Fruit fly (Drosophila melanogaster) whole organism, prepupa: ENCODE data around the gene Cyp6d5.

Source experiments
- Blimp-1 ChIP-seq: fragments of 200-800 bp; sonication (Bioruptor generic); optimal IDR thresholded peaks from 3 replicates; lab custom pipeline; 2017; ENCODE audit warnings: missing biosample characterization, missing genetic modification characterization, mild to moderate bottlenecking, moderate library complexity, missing genetic modification reagents
- CG15336 ChIP-seq: fragments of 200-800 bp; sonication (Bioruptor generic); IDR thresholded peaks from 2 replicates; pipeline ENCODE4 v1.3.6; 2022; ENCODE audit warnings: missing biosample characterization, missing genetic modification characterization
- CG16779 ChIP-seq: fragments of 200-800 bp; sonication (Bioruptor generic); optimal IDR thresholded peaks from 3 replicates; lab custom pipeline; 2017; ENCODE audit warnings: missing biosample characterization, mild to moderate bottlenecking, missing genetic modification characterization
- CG3032 ChIP-seq: fragments of 200-800 bp; optimal IDR thresholded peaks from 2 replicates; lab custom pipeline; 2019; ENCODE audit warnings: missing biosample characterization, mild to moderate bottlenecking, missing genetic modification characterization, moderate library complexity
- CG31627 ChIP-seq: fragments of 200-800 bp; sonication (Bioruptor generic); optimal IDR thresholded peaks from 3 replicates; lab custom pipeline; 2016; ENCODE audit warnings: missing biosample characterization, missing genetic modification characterization
- CG34406 ChIP-seq: fragments of 200-800 bp; sonication (Bioruptor generic); optimal IDR thresholded peaks from 3 replicates; lab custom pipeline; 2016; ENCODE audit warnings: missing biosample characterization, missing genetic modification characterization
- CG3919 ChIP-seq: fragments of 200-800 bp; sonication (Bioruptor generic); optimal IDR thresholded peaks from 3 replicates; lab custom pipeline; 2016; ENCODE audit warnings: missing biosample characterization, missing genetic modification characterization
- CG6163 ChIP-seq: fragments of 200-800 bp; sonication (Bioruptor generic); IDR thresholded peaks from 3 replicates; pipeline ENCODE4 v1.3.6; 2022; ENCODE audit warnings: missing biosample characterization, missing genetic modification characterization
- CG6276 ChIP-seq: fragments of 200-800 bp; sonication (Bioruptor generic); optimal IDR thresholded peaks from 2 replicates; lab custom pipeline; 2017; ENCODE audit warnings: missing biosample characterization, mild to moderate bottlenecking, missing genetic modification characterization
- CG6792 ChIP-seq: fragments of 200-800 bp; sonication (Bioruptor generic); optimal IDR thresholded peaks from 3 replicates; lab custom pipeline; 2016; ENCODE audit warnings: missing biosample characterization, missing genetic modification characterization
- CG6854 ChIP-seq: fragments of 200-800 bp; sonication (Bioruptor generic); optimal IDR thresholded peaks from 2 replicates; lab custom pipeline; 2017; ENCODE audit warnings: missing biosample characterization, mild to moderate bottlenecking, missing genetic modification characterization
- CG7368 ChIP-seq: fragments of 200-800 bp; sonication (Bioruptor generic); optimal IDR thresholded peaks from 3 replicates; lab custom pipeline; 2016; ENCODE audit warnings: missing biosample characterization, missing genetic modification characterization
- CG8119 ChIP-seq: fragments of 200-800 bp; sonication (Bioruptor generic); IDR thresholded peaks from 3 replicates; pipeline ENCODE4 v1.3.6; 2022; ENCODE audit warnings: missing biosample characterization, missing genetic modification characterization
- CG8319 ChIP-seq: fragments of 200-800 bp; sonication (Bioruptor generic); optimal IDR thresholded peaks from 3 replicates; lab custom pipeline; 2016; ENCODE audit warnings: missing biosample characterization, missing genetic modification characterization
- CG8632 ChIP-seq: fragments of 200-800 bp; sonication (Bioruptor generic); optimal IDR thresholded peaks from 3 replicates; lab custom pipeline; 2016; ENCODE audit warnings: missing biosample characterization, missing genetic modification characterization
- CG9139 ChIP-seq: fragments of 200-800 bp; sonication (Bioruptor generic); optimal IDR thresholded peaks from 3 replicates; lab custom pipeline; 2017; ENCODE audit warnings: missing biosample characterization, mild to moderate bottlenecking, missing genetic modification characterization
- Eip93F ChIP-seq: fragments of 200-800 bp; sonication (Bioruptor generic); optimal IDR thresholded peaks from 2 replicates; lab custom pipeline; 2016; ENCODE audit warnings: missing biosample characterization, mild to moderate bottlenecking, missing genetic modification characterization
- Ets96B ChIP-seq: fragments of 200-800 bp; optimal IDR thresholded peaks from 2 replicates; lab custom pipeline; 2019; ENCODE audit warnings: missing biosample characterization, mild to moderate bottlenecking, missing genetic modification characterization, moderate library complexity
- Hr38 ChIP-seq: sonication (Bioruptor generic); optimal IDR thresholded peaks from 2 replicates; lab custom pipeline; 2016; ENCODE audit warnings: missing biosample characterization, missing genetic modification characterization
- Hr4 ChIP-seq: fragments of 200-800 bp; sonication (Bioruptor generic); optimal IDR thresholded peaks from 3 replicates; lab custom pipeline; 2016; ENCODE audit warnings: missing biosample characterization, missing genetic modification characterization
- Met ChIP-seq: fragments of 200-800 bp; sonication (Bioruptor generic); optimal IDR thresholded peaks from 3 replicates; lab custom pipeline; 2016; ENCODE audit warnings: missing biosample characterization, missing genetic modification characterization
- OdsH ChIP-seq: fragments of 200-800 bp; sonication (Bioruptor generic); optimal IDR thresholded peaks from 3 replicates; lab custom pipeline; 2016; ENCODE audit warnings: missing biosample characterization, missing genetic modification characterization
- Smox ChIP-seq: fragments of 200-800 bp; sonication (Bioruptor generic); optimal IDR thresholded peaks from 3 replicates; lab custom pipeline; 2016; ENCODE audit warnings: missing biosample characterization, missing genetic modification characterization
- Sox102F ChIP-seq: fragments of 200-800 bp; sonication (Bioruptor generic); optimal IDR thresholded peaks from 2 replicates; lab custom pipeline; 2016; ENCODE audit warnings: missing biosample characterization, mild to moderate bottlenecking, missing genetic modification characterization
- Sox15 ChIP-seq: fragments of 200-800 bp; sonication (Bioruptor generic); optimal IDR thresholded peaks from 3 replicates; lab custom pipeline; 2016; ENCODE audit warnings: missing biosample characterization, missing genetic modification characterization
- acj6 ChIP-seq: fragments of 200-800 bp; sonication (Bioruptor generic); optimal IDR thresholded peaks from 3 replicates; lab custom pipeline; 2016; ENCODE audit warnings: missing biosample characterization, missing genetic modification characterization
- cyc ChIP-seq: fragments of 200-800 bp; sonication (Bioruptor generic); optimal IDR thresholded peaks from 3 replicates; lab custom pipeline; 2016; ENCODE audit warnings: missing biosample characterization, missing genetic modification characterization
- dac ChIP-seq: fragments of 200-800 bp; sonication (Bioruptor generic); optimal IDR thresholded peaks from 2 replicates; lab custom pipeline; 2017; ENCODE audit warnings: missing biosample characterization, mild to moderate bottlenecking, missing genetic modification characterization
- eg ChIP-seq: fragments of 200-800 bp; sonication (Bioruptor generic); IDR thresholded peaks from 3 replicates; pipeline ENCODE4 v1.3.6; 2022; ENCODE audit warnings: missing biosample characterization, missing genetic modification characterization
- esn ChIP-seq: fragments of 200-800 bp; sonication (Bioruptor generic); optimal IDR thresholded peaks from 2 replicates; lab custom pipeline; 2016; ENCODE audit warnings: missing biosample characterization, mild to moderate bottlenecking, missing genetic modification characterization, moderate library complexity
- fd59A ChIP-seq: fragments of 200-800 bp; sonication (Bioruptor generic); optimal IDR thresholded peaks from 2 replicates; lab custom pipeline; 2017; ENCODE audit warnings: missing biosample characterization, mild to moderate bottlenecking, missing genetic modification characterization, missing genetic modification reagents
- fd85E ChIP-seq: fragments of 200-800 bp; sonication (Bioruptor generic); optimal IDR thresholded peaks from 3 replicates; lab custom pipeline; 2016; ENCODE audit warnings: missing biosample characterization, missing genetic modification characterization
- fkh ChIP-seq: fragments of 200-800 bp; sonication (Bioruptor generic); optimal IDR thresholded peaks from 3 replicates; lab custom pipeline; 2017; ENCODE audit warnings: missing biosample characterization, mild to moderate bottlenecking, missing genetic modification characterization, moderate library complexity
- lz ChIP-seq: fragments of 200-800 bp; sonication (Bioruptor generic); optimal IDR thresholded peaks from 3 replicates; lab custom pipeline; 2016; ENCODE audit warnings: missing biosample characterization, missing genetic modification characterization
- net ChIP-seq: fragments of 200-800 bp; sonication (Bioruptor generic); optimal IDR thresholded peaks from 3 replicates; lab custom pipeline; 2016; ENCODE audit warnings: missing biosample characterization, missing genetic modification characterization
- pdm3 ChIP-seq: fragments of 200-800 bp; sonication (Bioruptor generic); optimal IDR thresholded peaks from 3 replicates; lab custom pipeline; 2016; ENCODE audit warnings: missing biosample characterization, missing genetic modification characterization
- salr ChIP-seq, 2 experiments: fragments of 200-800 bp; sonication (Bioruptor generic); optimal IDR thresholded peaks; 3 replicates each; lab custom pipeline; 2016 to 2018; ENCODE audit warnings: missing biosample characterization in 2 of 2, missing genetic modification characterization in 2 of 2, mild to moderate bottlenecking in 1 of 2
- spab ChIP-seq: fragments of 200-800 bp; sonication (Bioruptor generic); optimal IDR thresholded peaks from 2 replicates; lab custom pipeline; 2017; ENCODE audit warnings: missing biosample characterization, mild to moderate bottlenecking, missing genetic modification characterization, missing genetic modification reagents
- ss ChIP-seq, 2 experiments: fragments of 200-800 bp; sonication (Bioruptor generic); optimal IDR thresholded peaks; 2 replicates in 1 of 2; 3 replicates in 1 of 2; lab custom pipeline; 2017 to 2018; ENCODE audit warnings: mild to moderate bottlenecking in 2 of 2, missing biosample characterization in 2 of 2, missing genetic modification characterization in 2 of 2, moderate library complexity in 1 of 2
- svp ChIP-seq: fragments of 200-800 bp; sonication (Bioruptor generic); peaks from one replicate; lab custom pipeline; 2016; ENCODE audit warnings: missing biosample characterization, missing genetic modification characterization
- topi ChIP-seq: fragments of 200-800 bp; sonication (Bioruptor generic); optimal IDR thresholded peaks from 3 replicates; lab custom pipeline; 2016; ENCODE audit warnings: missing biosample characterization, missing genetic modification characterization
- vri ChIP-seq: fragments of 200-800 bp; sonication (Bioruptor generic); optimal IDR thresholded peaks from 3 replicates; lab custom pipeline; 2016; ENCODE audit warnings: missing biosample characterization, mild to moderate bottlenecking, missing genetic modification characterization

Gene Cyp6d5

DNA sequence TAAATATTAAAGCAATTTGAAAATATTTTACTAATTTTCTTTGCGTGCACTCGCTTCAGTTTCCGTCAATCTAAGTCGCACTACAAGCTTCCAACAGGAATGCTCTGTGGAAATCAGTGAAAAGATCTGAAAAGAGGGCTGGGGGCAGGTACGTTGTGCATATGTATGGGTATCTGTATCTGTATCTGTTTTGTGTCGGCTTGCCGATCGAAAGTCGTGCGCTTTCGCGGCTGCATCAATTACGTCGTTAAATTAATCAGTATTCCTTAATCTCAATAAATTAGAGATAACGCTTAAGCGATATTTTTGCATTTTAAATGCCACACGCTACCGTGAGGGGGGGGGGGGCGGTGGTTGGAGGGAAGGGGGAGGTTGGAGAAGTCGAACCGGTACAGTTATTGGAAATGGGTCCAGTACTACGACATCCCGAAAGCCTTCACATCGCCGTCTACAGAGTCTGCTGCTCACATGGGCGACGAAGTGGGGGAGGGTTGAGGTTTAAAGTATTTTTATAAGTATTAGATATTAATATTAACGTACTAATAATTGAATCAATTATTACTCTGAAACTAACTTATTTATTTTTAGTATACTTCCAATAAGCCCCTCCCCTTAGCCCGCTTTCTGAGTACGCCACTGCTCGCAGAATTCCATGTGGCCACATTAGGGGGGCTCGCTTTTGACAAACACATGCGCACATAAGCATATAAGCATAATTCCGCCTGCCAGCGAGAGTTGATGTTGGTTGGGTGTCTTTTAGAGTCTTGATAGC lies 24.2 kb downstream of the Cyp6d5 start (continued):
- TF ChIP-seq net (GFP tag; lab: Kevin White, UChicago) (peak; percentile 90), CG34406 (GFP tag; lab: Kevin White, UChicago) (peak; percentile 93), CG8119 (GFP tag; lab: Robert Waterston, UW) (peak; percentile 96), topi (peak; percentile 86), CG3919 (GFP tag; lab: Kevin White, UChicago) (peak; percentile 94), Met (GFP tag; lab: Kevin White, UChicago) (peak; percentile 85), fkh (peak; percentile 71), salr (GFP tag; optimal IDR thresholded peaks at IDR 0.05; lab: Kevin White, UChicago) (peak; percentile 82 to 87), CG8632 (GFP tag; lab: Kevin White, UChicago) (peak; percentile 94), Sox15 (GFP tag; lab: Kevin White, UChicago) (peak; percentile 85), CG7368 (GFP tag; lab: Kevin White, UChicago) (peak; percentile 86), Blimp-1 (GFP tag; lab: Kevin White, UChicago) (peak; percentile 78), lz (GFP tag; lab: Kevin White, UChicago) (peak; percentile 82), Hr38 (no peak), CG6276 (peak; percentile 95)

dm6 chr3R:14054103-14054502 lies 25.1 kb downstream of the Cyp6d5 start:
- TF ChIP-seq Sox102F (GFP tag; lab: Kevin White, UChicago) (no peak), fkh (peak; percentile 73), Sox15 (GFP tag; lab: Kevin White, UChicago) (no peak)

- TF ChIP-seq eg (GFP tag; lab: Robert Waterston, UW) = 0 out of 3 replicates have a peak, but pooled peaks have one; percentile 17
- no peak for TF ChIP-seq fd59A (GFP tag; lab: Kevin White, UChicago)
- TF ChIP-seq spab (GFP tag; lab: Kevin White, UChicago) = no peak
- peak; percentile 40 for TF ChIP-seq vri (GFP tag; lab: Kevin White, UChicago)
- no peak for TF ChIP-seq salr (GFP tag; optimal IDR thresholded peaks at IDR 0.05; lab: Kevin White, UChicago)
- TF ChIP-seq OdsH (GFP tag; lab: Kevin White, UChicago) = no peak
- no peak for TF ChIP-seq lz (GFP tag; lab: Kevin White, UChicago)
- TF ChIP-seq Sox102F (GFP tag; lab: Kevin White, UChicago) = no peak
- no peak for TF ChIP-seq CG31627
- peak; percentile 30; the same call in 1 of the 2 replicates for TF ChIP-seq CG15336 (GFP tag; lab: Robert Waterston, UW)
- no peak for TF ChIP-seq ss (GFP tag; optimal IDR thresholded peaks at IDR 0.05; lab: Kevin White, UChicago)
- 0 out of 3 replicates have a peak, but pooled peaks have one; percentile 43 for TF ChIP-seq CG6163 (GFP tag; lab: Robert Waterston, UW)
- TF ChIP-seq svp (GFP tag; lab: Kevin White, UChicago) = peak; percentile 95
Measured at dm6 chr3R:14055944-14056319, 26.9 kb downstream of the Cyp6d5 start.

- TF ChIP-seq CG31627 (peak; percentile 51), CG6854 (GFP tag; lab: Kevin White, UChicago) (peak; percentile 32), dac (GFP tag; lab: Kevin White, UChicago) (peak; percentile 50), esn (GFP tag; lab: Kevin White, UChicago) (peak; percentile 61), Eip93F (GFP tag; lab: Kevin White, UChicago) (no peak), acj6 (peak; percentile 61), Met (GFP tag; lab: Kevin White, UChicago) (peak; percentile 63), OdsH (GFP tag; lab: Kevin White, UChicago) (peak; percentile 66), fd85E (GFP tag; lab: Kevin White, UChicago) (no peak), CG3032 (tag; lab: Kevin White, UChicago) (peak; percentile 64), cyc (GFP tag; lab: Kevin White, UChicago) (peak; percentile 37), CG8319 (GFP tag; lab: Kevin White, UChicago) (peak; percentile 52), CG34406 (GFP tag; lab: Kevin White, UChicago) (peak; percentile 70), spab (GFP tag; lab: Kevin White, UChicago) (peak; percentile 54), pdm3 (GFP tag; lab: Kevin White, UChicago) (peak; percentile 68), Ets96B (tag; lab: Kevin White, UChicago) (peak; percentile 65), CG6792 (GFP tag; lab: Kevin White, UChicago) (peak; percentile 65), Sox15 (GFP tag; lab: Kevin White, UChicago) (peak; percentile 42), CG9139 (peak; percentile 32), Sox102F (GFP tag; lab: Kevin White, UChicago) (peak; percentile 59), Smox (GFP tag; lab: Kevin White, UChicago) (peak; percentile 62), CG16779 (tag; lab: Kevin White, UChicago) (peak; percentile 31), Hr4 (GFP tag; lab: Kevin White, UChicago) (peak; percentile 69)
Measured at dm6 chr3R:14056320-14057053, 27.5 kb downstream of the Cyp6d5 start, which contains the start of gene foxo. TSS of gene foxo (plus strand) at chr3R:14056945.
